Fruit fly (Drosophila melanogaster) whole organism, prepupa: ENCODE data around the gene Coprox.

Source experiments
- Blimp-1 ChIP-seq: fragments of 200-800 bp; sonication (Bioruptor generic); optimal IDR thresholded peaks from 3 replicates; lab custom pipeline; 2017; ENCODE audit warnings: missing biosample characterization, missing genetic modification characterization, mild to moderate bottlenecking, moderate library complexity, missing genetic modification reagents
- CG10631 ChIP-seq: fragments of 200-800 bp; sonication (Bioruptor generic); optimal IDR thresholded peaks from 2 replicates; lab custom pipeline; 2016; ENCODE audit warnings: missing biosample characterization, missing genetic modification characterization
- CG10669 ChIP-seq: fragments of 200-800 bp; sonication (Bioruptor generic); optimal IDR thresholded peaks from 3 replicates; lab custom pipeline; 2018; ENCODE audit warnings: missing biosample characterization, mild to moderate bottlenecking, missing genetic modification characterization, moderate library complexity
- CG11294 ChIP-seq: fragments of 200-800 bp; sonication (Bioruptor generic); IDR thresholded peaks from 2 replicates; pipeline ENCODE4 v1.3.6; 2022; ENCODE audit warnings: missing biosample characterization, missing genetic modification characterization
- CG15336 ChIP-seq: fragments of 200-800 bp; sonication (Bioruptor generic); IDR thresholded peaks from 2 replicates; pipeline ENCODE4 v1.3.6; 2022; ENCODE audit warnings: missing biosample characterization, missing genetic modification characterization
- CG16779 ChIP-seq: fragments of 200-800 bp; sonication (Bioruptor generic); optimal IDR thresholded peaks from 3 replicates; lab custom pipeline; 2017; ENCODE audit warnings: missing biosample characterization, mild to moderate bottlenecking, missing genetic modification characterization
- CG3032 ChIP-seq: fragments of 200-800 bp; optimal IDR thresholded peaks from 2 replicates; lab custom pipeline; 2019; ENCODE audit warnings: missing biosample characterization, mild to moderate bottlenecking, missing genetic modification characterization, moderate library complexity
- CG32006 ChIP-seq: fragments of 200-800 bp; sonication (Bioruptor generic); optimal IDR thresholded peaks from 3 replicates; lab custom pipeline; 2017; ENCODE audit warnings: missing biosample characterization, mild to moderate bottlenecking, missing genetic modification characterization
- CG4318 ChIP-seq: fragments of 200-800 bp; sonication (Bioruptor generic); optimal IDR thresholded peaks from 3 replicates; lab custom pipeline; 2017; ENCODE audit warnings: missing biosample characterization, mild to moderate bottlenecking, missing genetic modification characterization
- CG6163 ChIP-seq: fragments of 200-800 bp; sonication (Bioruptor generic); IDR thresholded peaks from 3 replicates; pipeline ENCODE4 v1.3.6; 2022; ENCODE audit warnings: missing biosample characterization, missing genetic modification characterization
- CG6276 ChIP-seq: fragments of 200-800 bp; sonication (Bioruptor generic); optimal IDR thresholded peaks from 2 replicates; lab custom pipeline; 2017; ENCODE audit warnings: missing biosample characterization, mild to moderate bottlenecking, missing genetic modification characterization
- CG6854 ChIP-seq: fragments of 200-800 bp; sonication (Bioruptor generic); optimal IDR thresholded peaks from 2 replicates; lab custom pipeline; 2017; ENCODE audit warnings: missing biosample characterization, mild to moderate bottlenecking, missing genetic modification characterization
- CG7368 ChIP-seq: fragments of 200-800 bp; sonication (Bioruptor generic); optimal IDR thresholded peaks from 3 replicates; lab custom pipeline; 2016; ENCODE audit warnings: missing biosample characterization, missing genetic modification characterization
- CG8119 ChIP-seq: fragments of 200-800 bp; sonication (Bioruptor generic); IDR thresholded peaks from 3 replicates; pipeline ENCODE4 v1.3.6; 2022; ENCODE audit warnings: missing biosample characterization, missing genetic modification characterization
- CG8319 ChIP-seq: fragments of 200-800 bp; sonication (Bioruptor generic); optimal IDR thresholded peaks from 3 replicates; lab custom pipeline; 2016; ENCODE audit warnings: missing biosample characterization, missing genetic modification characterization
- CG9139 ChIP-seq: fragments of 200-800 bp; sonication (Bioruptor generic); optimal IDR thresholded peaks from 3 replicates; lab custom pipeline; 2017; ENCODE audit warnings: missing biosample characterization, mild to moderate bottlenecking, missing genetic modification characterization
- Eip75B ChIP-seq: fragments of 200-800 bp; sonication (Bioruptor generic); optimal IDR thresholded peaks from 3 replicates; lab custom pipeline; 2016; ENCODE audit warnings: missing biosample characterization, missing genetic modification characterization
- Eip78C ChIP-seq: fragments of 200-800 bp; sonication (Bioruptor generic); peaks from one replicate; lab custom pipeline; 2016; ENCODE audit warnings: missing biosample characterization, missing genetic modification characterization
- Gug ChIP-seq: fragments of 200-800 bp; sonication (Bioruptor generic); IDR thresholded peaks from 2 replicates; pipeline ENCODE4 v1.3.6; 2022; ENCODE audit warnings: missing biosample characterization, missing genetic modification characterization
- Hr38 ChIP-seq: sonication (Bioruptor generic); optimal IDR thresholded peaks from 2 replicates; lab custom pipeline; 2016; ENCODE audit warnings: missing biosample characterization, missing genetic modification characterization
- Hr39 ChIP-seq: fragments of 200-800 bp; sonication (Bioruptor generic); optimal IDR thresholded peaks from 2 replicates; lab custom pipeline; 2016; ENCODE audit warnings: missing biosample characterization, missing genetic modification characterization
- Met ChIP-seq: fragments of 200-800 bp; sonication (Bioruptor generic); optimal IDR thresholded peaks from 3 replicates; lab custom pipeline; 2016; ENCODE audit warnings: missing biosample characterization, missing genetic modification characterization
- OdsH ChIP-seq: fragments of 200-800 bp; sonication (Bioruptor generic); optimal IDR thresholded peaks from 3 replicates; lab custom pipeline; 2016; ENCODE audit warnings: missing biosample characterization, missing genetic modification characterization
- Smox ChIP-seq: fragments of 200-800 bp; sonication (Bioruptor generic); optimal IDR thresholded peaks from 3 replicates; lab custom pipeline; 2016; ENCODE audit warnings: missing biosample characterization, missing genetic modification characterization
- Sox14 ChIP-seq: fragments of 200-800 bp; sonication (Bioruptor generic); optimal IDR thresholded peaks from 3 replicates; lab custom pipeline; 2016; ENCODE audit warnings: missing biosample characterization, missing genetic modification characterization
- Sox15 ChIP-seq: fragments of 200-800 bp; sonication (Bioruptor generic); optimal IDR thresholded peaks from 3 replicates; lab custom pipeline; 2016; ENCODE audit warnings: missing biosample characterization, missing genetic modification characterization
- achi ChIP-seq: fragments of 200-800 bp; sonication (Bioruptor generic); optimal IDR thresholded peaks from 3 replicates; lab custom pipeline; 2016; ENCODE audit warnings: missing biosample characterization, missing genetic modification characterization
- acj6 ChIP-seq: fragments of 200-800 bp; sonication (Bioruptor generic); optimal IDR thresholded peaks from 3 replicates; lab custom pipeline; 2016; ENCODE audit warnings: missing biosample characterization, missing genetic modification characterization
- cyc ChIP-seq: fragments of 200-800 bp; sonication (Bioruptor generic); optimal IDR thresholded peaks from 3 replicates; lab custom pipeline; 2016; ENCODE audit warnings: missing biosample characterization, missing genetic modification characterization
- fd59A ChIP-seq: fragments of 200-800 bp; sonication (Bioruptor generic); optimal IDR thresholded peaks from 2 replicates; lab custom pipeline; 2017; ENCODE audit warnings: missing biosample characterization, mild to moderate bottlenecking, missing genetic modification characterization, missing genetic modification reagents
- fd85E ChIP-seq: fragments of 200-800 bp; sonication (Bioruptor generic); optimal IDR thresholded peaks from 3 replicates; lab custom pipeline; 2016; ENCODE audit warnings: missing biosample characterization, missing genetic modification characterization
- fkh ChIP-seq: fragments of 200-800 bp; sonication (Bioruptor generic); optimal IDR thresholded peaks from 3 replicates; lab custom pipeline; 2017; ENCODE audit warnings: missing biosample characterization, mild to moderate bottlenecking, missing genetic modification characterization, moderate library complexity
- net ChIP-seq: fragments of 200-800 bp; sonication (Bioruptor generic); optimal IDR thresholded peaks from 3 replicates; lab custom pipeline; 2016; ENCODE audit warnings: missing biosample characterization, missing genetic modification characterization
- pdm3 ChIP-seq: fragments of 200-800 bp; sonication (Bioruptor generic); optimal IDR thresholded peaks from 3 replicates; lab custom pipeline; 2016; ENCODE audit warnings: missing biosample characterization, missing genetic modification characterization
- spab ChIP-seq: fragments of 200-800 bp; sonication (Bioruptor generic); optimal IDR thresholded peaks from 2 replicates; lab custom pipeline; 2017; ENCODE audit warnings: missing biosample characterization, mild to moderate bottlenecking, missing genetic modification characterization, missing genetic modification reagents
- topi ChIP-seq: fragments of 200-800 bp; sonication (Bioruptor generic); optimal IDR thresholded peaks from 3 replicates; lab custom pipeline; 2016; ENCODE audit warnings: missing biosample characterization, missing genetic modification characterization
- vri ChIP-seq: fragments of 200-800 bp; sonication (Bioruptor generic); optimal IDR thresholded peaks from 3 replicates; lab custom pipeline; 2016; ENCODE audit warnings: missing biosample characterization, mild to moderate bottlenecking, missing genetic modification characterization

Gene Coprox

DNA sequence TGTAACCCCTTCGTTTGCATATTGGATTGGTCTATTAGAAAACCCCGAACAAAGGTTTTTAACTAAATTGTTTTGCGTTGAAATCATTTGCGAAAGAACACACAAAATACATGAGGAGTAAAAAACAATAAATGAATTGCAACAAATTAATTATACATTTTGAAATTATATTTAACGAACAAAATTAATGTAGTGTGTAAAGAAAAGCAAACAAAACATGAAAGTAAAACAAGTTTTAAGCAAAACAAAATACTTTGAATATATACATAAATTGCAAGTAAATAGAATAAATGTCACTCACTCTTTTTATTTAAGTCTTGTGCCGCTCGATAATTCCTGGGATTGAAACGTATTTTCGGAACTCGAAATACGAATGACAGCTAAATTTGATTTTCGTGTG lies 32.4 kb upstream of the Coprox start, which contains the start of gene CG43232:
CG43232 (plus strand) TSS at position 301 of the 400 bp plus-strand sequence.
- TF ChIP-seq CG8119: no peak
- no peak for TF ChIP-seq CG7368 (GFP tag; lab: Kevin White, UChicago)
- TF ChIP-seq CG10631 (GFP tag; lab: Kevin White, UChicago): no peak
- TF ChIP-seq CG6163 (GFP tag; lab: Robert Waterston, UW): no peak
- no peak for TF ChIP-seq fd85E (GFP tag; lab: Kevin White, UChicago)
- TF ChIP-seq Blimp-1 (GFP tag; lab: Kevin White, UChicago): no peak
- no peak for TF ChIP-seq topi (GFP tag; lab: Kevin White, UChicago)
- no peak for TF ChIP-seq Eip75B (GFP tag; lab: Kevin White, UChicago)
- TF ChIP-seq CG6276 (GFP tag; lab: Kevin White, UChicago): no peak
- TF ChIP-seq CG4318 (GFP tag; lab: Kevin White, UChicago): no peak
- TF ChIP-seq Sox15: no peak
- TF ChIP-seq CG11294: no peak
- TF ChIP-seq CG10669: no peak
- no peak for TF ChIP-seq net (GFP tag; lab: Kevin White, UChicago)
- no peak for TF ChIP-seq Smox (GFP tag; lab: Kevin White, UChicago)

DNA sequence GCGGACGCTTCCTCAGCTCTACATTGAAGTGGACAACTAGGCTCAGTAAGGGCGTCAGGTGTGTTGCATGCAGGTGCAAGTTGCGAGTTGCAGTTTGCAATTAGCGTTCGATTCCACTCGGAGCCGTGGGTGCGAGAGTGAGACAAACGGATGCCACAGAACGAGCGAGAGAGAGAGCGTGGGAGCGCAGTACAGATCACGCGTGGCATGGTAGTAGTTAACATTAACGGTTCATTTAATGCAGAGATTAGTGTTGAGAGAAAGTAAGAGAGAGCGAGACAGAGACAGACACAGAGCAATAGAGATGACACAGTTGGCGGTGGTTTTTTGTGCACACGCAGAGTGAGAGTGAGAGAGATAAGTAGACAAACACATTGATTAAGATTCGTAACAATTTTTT lies 24.5 kb upstream of the Coprox start:
- TF ChIP-seq CG8319 (GFP tag; lab: Kevin White, UChicago) (no peak), CG16779 (tag; lab: Kevin White, UChicago) (no peak), pdm3 (GFP tag; lab: Kevin White, UChicago) (no peak), OdsH (GFP tag; lab: Kevin White, UChicago) (no peak), Gug (GFP tag; lab: Robert Waterston, UW) (no peak), CG3032 (tag; lab: Kevin White, UChicago) (no peak), CG6163 (GFP tag; lab: Robert Waterston, UW) (no peak), fkh (no peak), Hr39 (GFP tag; lab: Kevin White, UChicago) (no peak), Smox (GFP tag; lab: Kevin White, UChicago) (no peak)

DNA sequence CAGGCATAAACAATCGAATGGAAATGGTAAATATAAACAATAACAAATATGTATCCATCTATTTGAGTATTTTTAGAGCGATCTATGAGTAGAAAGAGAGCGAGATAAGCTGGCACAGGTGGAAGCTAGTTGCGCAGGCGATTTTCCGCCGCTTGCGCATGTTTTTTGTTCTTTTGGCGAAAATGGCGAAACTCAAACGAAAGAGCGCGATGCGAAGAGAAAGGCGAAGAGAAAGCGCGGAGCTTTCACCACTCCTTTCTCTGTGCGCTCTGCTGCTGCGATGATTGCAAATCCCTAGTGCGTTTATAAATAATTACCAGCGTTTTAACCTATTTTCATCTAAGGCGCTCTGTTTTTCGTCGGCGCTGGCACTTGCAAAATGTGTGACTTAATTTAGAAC lies 22.5 kb upstream of the Coprox start:
- no peak for TF ChIP-seq Smox (GFP tag; lab: Kevin White, UChicago)

DNA sequence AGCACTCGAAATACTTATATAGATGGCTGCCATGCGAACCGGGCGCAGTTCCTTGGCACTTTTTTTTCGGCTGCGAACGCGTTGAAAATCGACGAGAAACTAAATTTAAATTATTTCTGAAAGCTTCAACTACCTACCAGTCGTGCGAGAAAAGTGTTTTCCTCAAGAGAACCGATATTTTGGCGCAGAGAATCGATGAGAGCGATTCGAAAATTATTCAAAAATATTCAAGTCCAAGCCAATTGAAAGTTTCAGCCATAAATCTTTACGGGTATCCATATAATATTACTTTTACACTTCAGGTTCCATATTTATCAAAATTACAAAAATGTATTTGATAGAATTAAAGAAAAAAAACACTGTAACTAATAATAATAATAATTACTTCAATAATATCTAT lies 21.5 kb upstream of the Coprox start, which contains the start of gene CG18304:
CG18304 (minus strand) TSS at position 101 of the 400 bp plus-strand sequence.
- TF ChIP-seq CG10631 (GFP tag; lab: Kevin White, UChicago) (no peak), Eip78C (GFP tag; lab: Kevin White, UChicago) (no peak), acj6 (GFP tag; lab: Kevin White, UChicago) (no peak), Eip75B (GFP tag; lab: Kevin White, UChicago) (no peak), CG8319 (GFP tag; lab: Kevin White, UChicago) (no peak), fkh (no peak), Blimp-1 (GFP tag; lab: Kevin White, UChicago) (no peak), CG32006 (GFP tag; lab: Kevin White, UChicago) (no peak), net (GFP tag; lab: Kevin White, UChicago) (no peak), CG11294 (no peak)

DNA sequence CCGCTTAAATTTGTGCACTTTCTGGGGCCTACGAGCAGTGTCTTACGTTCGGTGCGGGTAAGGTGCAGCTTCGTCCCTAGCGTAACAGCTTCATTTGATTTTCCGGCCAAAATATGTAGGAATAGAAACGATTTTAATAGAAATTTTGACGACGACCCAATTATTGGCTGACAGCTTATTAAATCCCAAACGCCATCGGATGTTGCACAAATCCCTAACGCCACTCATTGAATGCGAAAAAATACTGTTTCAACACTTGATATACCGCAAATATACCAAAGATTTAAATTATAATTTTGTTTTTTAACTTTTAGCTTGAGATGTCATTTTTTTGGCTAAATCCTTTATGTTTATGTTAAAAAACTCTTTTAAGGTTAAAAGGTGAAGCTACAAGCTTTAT lies 19.1 kb upstream of the Coprox start, which contains the start of gene Fgop2:
Fgop2 (minus strand) TSS at position 202 of the 400 bp plus-strand sequence.
- TF ChIP-seq CG7368 (GFP tag; lab: Kevin White, UChicago) (no peak), Sox14 (peak; percentile 40), spab (no peak), Met (no peak), fd59A (GFP tag; lab: Kevin White, UChicago) (no peak), Hr38 (GFP tag; lab: Kevin White, UChicago) (no peak), cyc (GFP tag; lab: Kevin White, UChicago) (no peak), Sox15 (no peak), fkh (no peak), CG15336 (GFP tag; lab: Robert Waterston, UW) (no peak), CG4318 (GFP tag; lab: Kevin White, UChicago) (no peak), vri (GFP tag; lab: Kevin White, UChicago) (no peak), CG6854 (GFP tag; lab: Kevin White, UChicago) (no peak), CG9139 (GFP tag; lab: Kevin White, UChicago) (no peak), Hr39 (GFP tag; lab: Kevin White, UChicago) (no peak), achi (GFP tag; lab: Kevin White, UChicago) (peak; percentile 64)
- TF ChIP-seq, all 60 proteins: peak for 2
